Worm (Caenorhabditis elegans): ENCODE data around the gene DH11.2.

ce11 chrII:8041642-8042041 is 29.0 kb downstream of the DH11.2 start:
- TF ChIP-seq snpc-4 (tag; optimal IDR thresholded peaks at IDR 0.05) (no peak), lsy-2 (tag; optimal IDR thresholded peaks at IDR 0.05) (peak; percentile 33), ztf-11 (tag; optimal IDR thresholded peaks at IDR 0.05) (no peak), blmp-1 (tag; optimal IDR thresholded peaks at IDR 0.05) (no peak), lin-32 (GFP tag; optimal IDR thresholded peaks at IDR 0.05) (no peak)
